Worm (Caenorhabditis elegans) whole organism, young adult: ENCODE data around the gene ugt-47.

ENCODE experiments used
- B0261.1 ChIP-seq: sonication (generic microtip); optimal IDR thresholded peaks from 2 replicates; lab custom pipeline; 2016; ENCODE audit warnings: mild to moderate bottlenecking, missing genetic modification characterization, moderate library complexity, missing compliant biosample characterization
- B0336.3 ChIP-seq: fragments of 200-800 bp; sonication (Bioruptor generic); IDR thresholded peaks from 2 replicates; pipeline ENCODE4 v1.3.6; 2022; ENCODE audit warnings: missing genetic modification characterization, missing compliant biosample characterization
- C06A6.2 ChIP-seq: fragments of 200-800 bp; sonication (Bioruptor generic); conservative IDR thresholded peaks from 2 replicates; pipeline ENCODE4 v1.3.6; 2022; ENCODE audit warnings: missing genetic modification characterization, missing compliant biosample characterization
- F23B12.7 ChIP-seq: sonication (generic microtip); optimal IDR thresholded peaks from 2 replicates; lab custom pipeline; 2017; ENCODE audit warnings: missing genetic modification characterization, mild to moderate bottlenecking, missing compliant biosample characterization, antibody characterized with exemption, moderate library complexity; ENCODE audit not compliant: insufficient read depth
- F57C9.4 ChIP-seq: sonication (generic microtip); optimal IDR thresholded peaks from 2 replicates; lab custom pipeline; 2017; ENCODE audit warnings: mild to moderate bottlenecking, missing genetic modification characterization, missing compliant biosample characterization
- T07F8.4 ChIP-seq: sonication (generic microtip); optimal IDR thresholded peaks from 2 replicates; lab custom pipeline; 2016; ENCODE audit warnings: mild to moderate bottlenecking, missing genetic modification characterization, moderate library complexity, missing compliant biosample characterization
- Y53F4B.3 ChIP-seq: fragments of 200-800 bp; sonication (Bioruptor generic); IDR thresholded peaks from 2 replicates; pipeline ENCODE4 v1.3.6; 2022; ENCODE audit warnings: missing genetic modification reagents, missing genetic modification characterization, missing compliant biosample characterization
- Y56A3A.18 ChIP-seq: fragments of 200-800 bp; sonication (Bioruptor generic); IDR thresholded peaks from 2 replicates; pipeline ENCODE4 v1.3.6; 2022; ENCODE audit warnings: missing genetic modification reagents, missing genetic modification characterization, missing compliant biosample characterization
- Y79H2A.3 ChIP-seq: fragments of 200-800 bp; sonication (Bioruptor generic); conservative IDR thresholded peaks from 2 replicates; pipeline ENCODE4 v1.3.6; 2022; ENCODE audit warnings: missing genetic modification reagents, missing genetic modification characterization, missing compliant biosample characterization
- akir-1 ChIP-seq: fragments of 200-800 bp; sonication (Bioruptor generic); optimal IDR thresholded peaks from 2 replicates; lab custom pipeline; 2018; ENCODE audit warnings: mild to moderate bottlenecking, missing genetic modification characterization, moderate library complexity, missing compliant biosample characterization
- ama-1 ChIP-seq, 3 experiments: fragments of 150-350 bp in 1 of 3; sonication (generic microtip) in 2 of 3; optimal IDR thresholded peaks; 2 replicates each; lab custom pipeline; 2014 to 2018; ENCODE audit warnings: missing biosample characterization in 2 of 3, missing genetic modification characterization in 2 of 3, missing genetic modification reagents in 2 of 3
- aptf-2 ChIP-seq: fragments of 200-800 bp; sonication (Bioruptor generic); conservative IDR thresholded peaks from 2 replicates; pipeline ENCODE4 v1.3.6; 2022; ENCODE audit warnings: missing genetic modification reagents, missing genetic modification characterization, missing compliant biosample characterization
- attf-5 ChIP-seq: fragments of 200-800 bp; sonication (Bioruptor generic); optimal IDR thresholded peaks from 2 replicates; lab custom pipeline; 2018; ENCODE audit warnings: mild to moderate bottlenecking, missing genetic modification characterization, missing compliant biosample characterization
- ceh-100 ChIP-seq: fragments of 200-800 bp; sonication (Bioruptor generic); IDR thresholded peaks from 2 replicates; pipeline ENCODE4 v1.3.6; 2022; ENCODE audit warnings: missing genetic modification reagents, missing genetic modification characterization, missing compliant biosample characterization
- ceh-40 ChIP-seq: fragments of 200-800 bp; sonication (Bioruptor generic); IDR thresholded peaks from 2 replicates; pipeline ENCODE4 v1.3.6; 2022; ENCODE audit warnings: missing genetic modification characterization, missing compliant biosample characterization
- egl-18 ChIP-seq: fragments of 200-800 bp; sonication (Bioruptor generic); IDR thresholded peaks from 2 replicates; pipeline ENCODE4 v1.3.6; 2022; ENCODE audit warnings: missing genetic modification reagents, missing genetic modification characterization, missing compliant biosample characterization
- egrh-3 ChIP-seq: fragments of 200-800 bp; sonication (Bioruptor generic); IDR thresholded peaks from 2 replicates; pipeline ENCODE4 v1.3.6; 2022; ENCODE audit warnings: missing genetic modification reagents, missing genetic modification characterization, missing compliant biosample characterization
- ekl-4 ChIP-seq: fragments of 200-800 bp; sonication (Bioruptor generic); IDR thresholded peaks from 2 replicates; pipeline ENCODE4 v1.3.6; 2022; ENCODE audit warnings: missing genetic modification reagents, missing genetic modification characterization, missing compliant biosample characterization
- hmg-20 ChIP-seq: fragments of 200-800 bp; sonication (Bioruptor generic); IDR thresholded peaks from 2 replicates; pipeline ENCODE4 v1.3.6; 2022; ENCODE audit warnings: missing genetic modification reagents, missing genetic modification characterization, missing compliant biosample characterization
- lag-1 ChIP-seq: fragments of 200-800 bp; sonication (Bioruptor generic); IDR thresholded peaks from 2 replicates; pipeline ENCODE4 v1.3.6; 2022; ENCODE audit warnings: missing genetic modification reagents, missing genetic modification characterization, missing compliant biosample characterization
- lir-1 ChIP-seq: fragments of 200-800 bp; sonication (Bioruptor generic); conservative IDR thresholded peaks from 2 replicates; pipeline ENCODE4 v1.3.6; 2022; ENCODE audit warnings: missing genetic modification reagents, missing genetic modification characterization, missing compliant biosample characterization
- madf-6 ChIP-seq: fragments of 200-800 bp; sonication (Bioruptor generic); IDR thresholded peaks from 2 replicates; pipeline ENCODE4 v1.3.6; 2022; ENCODE audit warnings: missing genetic modification reagents, missing genetic modification characterization, missing compliant biosample characterization
- mel-28 ChIP-seq: sonication (generic microtip); optimal IDR thresholded peaks from 2 replicates; lab custom pipeline; 2016; ENCODE audit warnings: borderline replicate concordance, mild to moderate bottlenecking, missing genetic modification characterization, missing compliant biosample characterization
- mxl-1 ChIP-seq: sonication (generic microtip); optimal IDR thresholded peaks from 2 replicates; lab custom pipeline; 2016; ENCODE audit warnings: missing genetic modification characterization, missing compliant biosample characterization
- nfya-1 ChIP-seq: sonication (generic microtip); optimal IDR thresholded peaks from 2 replicates; lab custom pipeline; 2017; ENCODE audit warnings: antibody characterized with exemption, missing compliant biosample characterization, missing genetic modification characterization, borderline replicate concordance; ENCODE audit not compliant: insufficient read depth
- pha-4 ChIP-seq: fragments of 150-350 bp; sonication (generic microtip); optimal IDR thresholded peaks from 2 replicates; lab custom pipeline; 2014; ENCODE audit warnings: missing biosample characterization, missing genetic modification reagents, missing genetic modification characterization
- rec-8 ChIP-seq, 2 experiments: sonication (generic microtip); optimal IDR thresholded peaks; 2 replicates each; lab custom pipeline; 2016; ENCODE audit warnings: mild to moderate bottlenecking in 2 of 2, missing genetic modification characterization in 2 of 2, missing genetic modification reagents in 2 of 2, missing genotype in 2 of 2, missing biosample characterization in 1 of 2, missing compliant biosample characterization in 1 of 2, moderate library complexity in 1 of 2
- sea-2 ChIP-seq: fragments of 200-800 bp; sonication (Bioruptor generic); IDR thresholded peaks from 2 replicates; pipeline ENCODE4 v1.3.6; 2022; ENCODE audit warnings: missing genetic modification characterization, missing compliant biosample characterization
- snpc-3.4 ChIP-seq: sonication (generic microtip); optimal IDR thresholded peaks from 2 replicates; lab custom pipeline; 2017; ENCODE audit warnings: missing genetic modification characterization, mild to moderate bottlenecking, missing compliant biosample characterization, antibody characterized with exemption, moderate library complexity, missing genotype, missing genetic modification reagents
- sptf-2 ChIP-seq: fragments of 200-800 bp; sonication (Bioruptor generic); optimal IDR thresholded peaks from 2 replicates; lab custom pipeline; 2018; ENCODE audit warnings: mild to moderate bottlenecking, missing genetic modification characterization, missing compliant biosample characterization
- unc-130 ChIP-seq: sonication (generic microtip); optimal IDR thresholded peaks from 2 replicates; lab custom pipeline; 2016; ENCODE audit warnings: missing genetic modification reagents, missing genetic modification characterization, missing compliant biosample characterization
- xnd-1 ChIP-seq: sonication (generic microtip); optimal IDR thresholded peaks from 2 replicates; lab custom pipeline; 2016; ENCODE audit warnings: missing genotype, missing genetic modification reagents, missing genetic modification characterization, missing compliant biosample characterization
- zim-3 ChIP-seq: sonication (generic microtip); optimal IDR thresholded peaks from 2 replicates; lab custom pipeline; 2017; ENCODE audit warnings: mild to moderate bottlenecking, missing genetic modification characterization, moderate library complexity, missing compliant biosample characterization
- ztf-26 ChIP-seq: sonication (generic microtip); optimal IDR thresholded peaks from 2 replicates; lab custom pipeline; 2017; ENCODE audit warnings: missing genetic modification characterization, missing compliant biosample characterization

Gene ugt-47

DNA sequence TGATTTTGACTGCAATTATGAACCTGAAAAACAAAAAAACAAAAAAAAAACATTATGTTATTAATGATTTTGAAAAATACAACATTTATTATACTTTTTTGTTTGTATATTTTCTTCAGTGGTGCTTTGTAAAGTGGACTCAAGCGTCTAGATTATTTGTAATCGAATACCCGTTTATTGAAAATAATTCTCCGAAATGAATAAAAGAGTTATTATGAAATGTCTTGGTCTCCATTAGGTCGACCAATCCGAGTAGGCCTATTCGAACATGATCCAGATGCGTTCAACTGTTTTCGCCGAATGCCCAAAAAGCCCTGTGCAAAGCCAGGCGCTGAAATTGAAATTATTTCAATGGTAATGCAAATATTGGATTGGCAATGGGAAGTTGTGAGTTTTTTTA is 19.1 kb upstream of the ugt-47 start, which contains the start of gene C08B6.5:
TSS of gene C08B6.5 (plus strand) at position 301 of the 400 bp plus-strand sequence.
- TF ChIP-seq mxl-1 (tag; lab: Kevin White, UChicago) (no peak), ceh-100 (GFP tag; lab: Robert Waterston, UW) (no peak)

DNA sequence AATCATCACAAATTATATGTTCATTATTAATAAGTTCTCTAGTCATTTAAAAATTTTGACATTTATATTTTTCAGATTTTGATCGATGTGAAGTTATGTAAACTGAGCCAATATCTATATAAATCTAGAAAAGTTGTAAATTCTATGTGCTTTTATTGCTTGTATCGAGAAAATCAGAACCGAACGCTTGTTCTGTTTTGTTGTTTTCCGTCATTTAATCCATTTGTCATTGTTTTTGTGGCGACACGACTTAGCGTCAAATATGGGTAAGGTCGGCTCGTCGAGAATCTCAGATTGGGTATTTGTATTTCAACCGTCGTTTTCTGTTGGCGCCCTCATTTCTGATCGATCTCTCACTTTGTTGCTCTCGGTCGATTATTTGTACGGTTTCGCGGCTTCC is 15.9 kb upstream of the ugt-47 start, which contains the start of gene cht-5:
TSS of gene cht-5 (plus strand) at position 301 of the 400 bp plus-strand sequence.
- TF ChIP-seq ama-1 (optimal IDR thresholded peaks at IDR 0.05; lab: Kevin White, UChicago) (no peak), ama-1 (GFP tag; optimal IDR thresholded peaks at IDR 0.05; lab: Kevin White, UChicago) (no peak), Y56A3A.18 (no peak)
- TF ChIP-seq, all 124 proteins: peak for 0

DNA sequence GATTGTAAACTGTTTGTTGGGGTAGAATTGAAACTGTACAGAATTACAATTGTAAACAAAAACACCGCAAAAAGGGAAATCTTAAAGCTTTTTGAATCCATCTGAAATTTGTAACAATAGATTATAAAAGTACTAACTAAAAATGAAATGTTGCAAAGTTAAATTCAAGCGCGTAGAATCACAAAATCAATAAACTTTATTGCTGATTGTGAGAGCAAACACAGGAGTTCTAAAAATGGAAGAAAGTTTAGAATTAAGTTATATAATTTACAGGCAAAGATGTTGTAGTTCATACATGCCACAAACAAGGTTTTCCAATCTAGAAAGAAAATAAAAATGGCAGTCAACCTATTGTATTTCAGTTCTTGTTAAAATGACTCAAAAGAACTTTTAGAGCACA is 13.8 kb upstream of the ugt-47 start, which contains the start of gene C08B6.3:
TSS of gene C08B6.3 (minus strand) at position 101 of the 400 bp plus-strand sequence.
- no peak for TF ChIP-seq Y53F4B.3 (GFP tag; lab: Robert Waterston, UW)
- TF ChIP-seq mel-28: no peak
- TF ChIP-seq akir-1 (GFP tag; lab: Kevin White, UChicago): no peak
- TF ChIP-seq C06A6.2 (GFP tag; lab: Robert Waterston, UW): no peak
- TF ChIP-seq pha-4: no peak
- TF ChIP-seq egrh-3: no peak
- no peak for TF ChIP-seq sptf-2
- TF ChIP-seq madf-6 (GFP tag; lab: Robert Waterston, UW): no peak
- no peak for TF ChIP-seq xnd-1
- no peak for TF ChIP-seq lag-1 (GFP tag; lab: Robert Waterston, UW)
- no peak for TF ChIP-seq T07F8.4
- TF ChIP-seq egl-18 (GFP tag; lab: Robert Waterston, UW): no peak
- no peak for TF ChIP-seq B0336.3 (GFP tag; lab: Robert Waterston, UW)
- no peak for TF ChIP-seq sea-2 (GFP tag; lab: Robert Waterston, UW)
- TF ChIP-seq snpc-3.4: no peak
- TF ChIP-seq F57C9.4: no peak

ce11 chrV:10111129-10111528 is 12.7 kb upstream of the ugt-47 start:
- no peak for TF ChIP-seq unc-130 (GFP tag; lab: Kevin White, UChicago)
- TF ChIP-seq lag-1 (GFP tag; lab: Robert Waterston, UW): no peak
- TF ChIP-seq C06A6.2 (GFP tag; lab: Robert Waterston, UW): no peak
- no peak for TF ChIP-seq zim-3 (tag; lab: Kevin White, UChicago)
- TF ChIP-seq lir-1 (GFP tag; lab: Robert Waterston, UW): no peak
- no peak for TF ChIP-seq nfya-1 (tag; lab: Kevin White, UChicago)
- no peak for TF ChIP-seq ztf-26
- no peak for TF ChIP-seq attf-5 (GFP tag; lab: Kevin White, UChicago)
- no peak for TF ChIP-seq ceh-40 (GFP tag; lab: Robert Waterston, UW)
- TF ChIP-seq Y79H2A.3 (GFP tag; lab: Robert Waterston, UW): no peak
- no peak for TF ChIP-seq B0261.1 (tag; lab: Kevin White, UChicago)
- TF ChIP-seq hmg-20 (GFP tag; lab: Robert Waterston, UW): no peak
- no peak for TF ChIP-seq ekl-4 (GFP tag; lab: Robert Waterston, UW)
- no peak for TF ChIP-seq rec-8 (tag; optimal IDR thresholded peaks at IDR 0.05; lab: Kevin White, UChicago)
- TF ChIP-seq F23B12.7 (tag; lab: Kevin White, UChicago): no peak
- TF ChIP-seq aptf-2 (GFP tag; lab: Robert Waterston, UW): no peak
